Worm (Caenorhabditis elegans) whole organism, L1 larva: ENCODE results near the gene R10H1.1.
A peak's percentile ranks its signal among the peaks of the same experiment; 100 is the strongest.

ENCODE experiments used
- C04F5.9 ChIP-seq: sonication (generic microtip); optimal IDR thresholded peaks from 2 replicates; lab custom pipeline; 2016; ENCODE audit warnings: missing genetic modification characterization, missing compliant biosample characterization
- F16B12.6 ChIP-seq: fragments of 150-350 bp; optimal IDR thresholded peaks from 2 replicates; lab custom pipeline; 2014; ENCODE audit warnings: missing biosample characterization, missing genetic modification characterization
- Y116A8C.19 ChIP-seq: sonication (generic microtip); optimal IDR thresholded peaks from 2 replicates; lab custom pipeline; 2016; ENCODE audit warnings: missing compliant biosample characterization, missing genetic modification characterization, borderline replicate concordance
- alr-1 ChIP-seq: fragments of 200-800 bp; sonication (Bioruptor generic); optimal IDR thresholded peaks from 2 replicates; lab custom pipeline; 2018; ENCODE audit warnings: borderline replicate concordance, mild to moderate bottlenecking, missing genetic modification characterization, missing compliant biosample characterization
- aly-2 ChIP-seq: fragments of 150-350 bp; optimal IDR thresholded peaks from 2 replicates; lab custom pipeline; 2014; ENCODE audit warnings: missing biosample characterization, missing genetic modification characterization
- ama-1 ChIP-seq: fragments of 150-350 bp; optimal IDR thresholded peaks from 2 replicates; lab custom pipeline; 2014
- blmp-1 ChIP-seq: fragments of 150-350 bp; optimal IDR thresholded peaks from 2 replicates; lab custom pipeline; 2014; ENCODE audit warnings: missing biosample characterization, missing genetic modification characterization
- ceh-88 ChIP-seq: fragments of 200-800 bp; sonication (Bioruptor generic); IDR thresholded peaks from 2 replicates; pipeline ENCODE4 v1.3.6; 2022; ENCODE audit warnings: missing genetic modification characterization, missing compliant biosample characterization
- ceh-90 ChIP-seq: sonication (generic microtip); optimal IDR thresholded peaks from 2 replicates; lab custom pipeline; 2016; ENCODE audit warnings: missing genetic modification characterization, missing compliant biosample characterization
- ces-1 ChIP-seq: fragments of 150-350 bp; optimal IDR thresholded peaks from 2 replicates; lab custom pipeline; 2014; ENCODE audit warnings: missing biosample characterization, missing genetic modification reagents, missing genetic modification characterization
- dpl-1 ChIP-seq, 3 experiments: fragments of 150-350 bp in 2 of 3; sonication (generic microtip) in 1 of 3; optimal IDR thresholded peaks; 2 replicates each; lab custom pipeline; 2014 to 2017; ENCODE audit warnings: missing biosample characterization in 3 of 3, missing genetic modification characterization in 3 of 3, missing genetic modification reagents in 3 of 3
- dsc-1 ChIP-seq: sonication (generic microtip); optimal IDR thresholded peaks from 2 replicates; lab custom pipeline; 2016; ENCODE audit warnings: mild to moderate bottlenecking, missing genetic modification characterization, missing compliant biosample characterization
- efl-1 ChIP-seq, 4 experiments: fragments of 150-350 bp; optimal IDR thresholded peaks in 3 of 4; peaks in 1 of 4; 1 replicate in 1 of 4; 2 replicates in 3 of 4; lab custom pipeline; 2014; ENCODE audit warnings: missing biosample characterization in 2 of 4, missing genetic modification characterization in 2 of 4, missing genetic modification reagents in 2 of 4
- efl-3 ChIP-seq: fragments of 200-800 bp; sonication (Bioruptor generic); optimal IDR thresholded peaks from 2 replicates; lab custom pipeline; 2018; ENCODE audit warnings: mild to moderate bottlenecking, missing genetic modification characterization, missing compliant biosample characterization
- ets-5 ChIP-seq: fragments of 200-800 bp; sonication (Bioruptor generic); IDR thresholded peaks from 2 replicates; pipeline ENCODE4 v1.3.6; 2022; ENCODE audit warnings: missing genetic modification characterization, missing compliant biosample characterization
- fkh-10 ChIP-seq: sonication (generic microtip); optimal IDR thresholded peaks from 2 replicates; lab custom pipeline; 2017; ENCODE audit warnings: missing biosample characterization, missing genetic modification reagents, missing genetic modification characterization
- fkh-4 ChIP-seq: sonication (generic microtip); optimal IDR thresholded peaks from 2 replicates; lab custom pipeline; 2016; ENCODE audit warnings: missing compliant biosample characterization, missing genetic modification characterization, borderline replicate concordance
- fkh-8 ChIP-seq: sonication (generic microtip); optimal IDR thresholded peaks from 2 replicates; lab custom pipeline; 2016; ENCODE audit warnings: mild to moderate bottlenecking, missing genetic modification characterization, missing compliant biosample characterization
- fos-1 ChIP-seq: fragments of 150-350 bp; optimal IDR thresholded peaks from 2 replicates; lab custom pipeline; 2014; ENCODE audit warnings: missing biosample characterization, missing genetic modification characterization
- grh-1 ChIP-seq: fragments of 200-800 bp; sonication (Bioruptor generic); IDR thresholded peaks from 2 replicates; pipeline ENCODE4 v1.3.6; 2022; ENCODE audit warnings: missing genetic modification reagents, missing genetic modification characterization, missing compliant biosample characterization
- hlh-17 ChIP-seq: fragments of 200-800 bp; sonication (Bioruptor generic); optimal IDR thresholded peaks from 2 replicates; lab custom pipeline; 2018; ENCODE audit warnings: missing genetic modification characterization, mild to moderate bottlenecking, missing compliant biosample characterization, moderate library complexity, borderline replicate concordance
- hlh-4 ChIP-seq: sonication (generic microtip); optimal IDR thresholded peaks from 2 replicates; lab custom pipeline; 2016; ENCODE audit warnings: mild to moderate bottlenecking, missing genetic modification characterization, missing compliant biosample characterization
- hpl-2 ChIP-seq: fragments of 150-350 bp; optimal IDR thresholded peaks from 2 replicates; lab custom pipeline; 2014; ENCODE audit warnings: missing biosample characterization, missing genetic modification reagents, missing genetic modification characterization
- irx-1 ChIP-seq: sonication (generic microtip); optimal IDR thresholded peaks from 2 replicates; lab custom pipeline; 2016; ENCODE audit warnings: missing genetic modification characterization, missing compliant biosample characterization
- isw-1 ChIP-seq: fragments of 200-800 bp; sonication (Bioruptor generic); IDR thresholded peaks from 2 replicates; pipeline ENCODE4 v1.3.6; 2022; ENCODE audit warnings: missing genetic modification characterization, missing compliant biosample characterization
- jun-1 ChIP-seq: fragments of 150-350 bp; optimal IDR thresholded peaks from 2 replicates; lab custom pipeline; 2014; ENCODE audit warnings: missing biosample characterization, missing genetic modification reagents, missing genetic modification characterization
- lin-15B ChIP-seq: fragments of 150-350 bp; sonication (generic microtip); optimal IDR thresholded peaks from 3 replicates; lab custom pipeline; 2014; ENCODE audit warnings: missing biosample characterization, missing genetic modification characterization
- lin-35 ChIP-seq, 2 experiments: fragments of 150-350 bp; optimal IDR thresholded peaks; 2 replicates each; lab custom pipeline; 2014; ENCODE audit warnings: missing biosample characterization in 2 of 2, missing genetic modification characterization in 2 of 2, missing genetic modification reagents in 2 of 2
- mab-9 ChIP-seq: fragments of 200-800 bp; sonication (Bioruptor generic); IDR thresholded peaks from 2 replicates; pipeline ENCODE4 v1.3.6; 2022; ENCODE audit warnings: missing genetic modification reagents, missing genetic modification characterization, missing compliant biosample characterization
- mdl-1 ChIP-seq, 2 experiments: fragments of 150-350 bp; optimal IDR thresholded peaks; 2 replicates each; lab custom pipeline; 2014 to 2017; ENCODE audit warnings: missing biosample characterization in 2 of 2, missing genetic modification characterization in 2 of 2, inconsistent platforms in 1 of 2
- mef-2 ChIP-seq: fragments of 150-350 bp; optimal IDR thresholded peaks from 2 replicates; lab custom pipeline; 2014; ENCODE audit warnings: missing biosample characterization, missing genetic modification characterization
- mep-1 ChIP-seq: fragments of 150-350 bp; optimal IDR thresholded peaks from 2 replicates; lab custom pipeline; 2014; ENCODE audit warnings: missing biosample characterization, missing genetic modification characterization
- nhr-11 ChIP-seq: fragments of 150-350 bp; optimal IDR thresholded peaks from 2 replicates; lab custom pipeline; 2014; ENCODE audit warnings: missing biosample characterization, missing genetic modification characterization
- nhr-19 ChIP-seq: fragments of 200-800 bp; sonication (Bioruptor generic); conservative IDR thresholded peaks from 2 replicates; pipeline ENCODE4 v1.3.6; 2022; ENCODE audit warnings: missing genetic modification characterization, missing compliant biosample characterization
- nhr-20 ChIP-seq: sonication (generic microtip); optimal IDR thresholded peaks from 2 replicates; lab custom pipeline; 2016; ENCODE audit warnings: mild to moderate bottlenecking, missing genetic modification characterization, missing compliant biosample characterization
- nhr-28 ChIP-seq: fragments of 150-350 bp; optimal IDR thresholded peaks from 2 replicates; lab custom pipeline; 2014; ENCODE audit warnings: missing biosample characterization, missing genetic modification characterization
- nhr-84 ChIP-seq: sonication (generic microtip); optimal IDR thresholded peaks from 2 replicates; lab custom pipeline; 2017; ENCODE audit warnings: missing biosample characterization, missing genetic modification characterization
- nhr-85 ChIP-seq: sonication (generic microtip); peaks from one replicate; lab custom pipeline; 2016; ENCODE audit warnings: missing genetic modification characterization, inconsistent platforms, missing compliant biosample characterization
- pag-3 ChIP-seq: sonication (generic microtip); optimal IDR thresholded peaks from 2 replicates; lab custom pipeline; 2017; ENCODE audit warnings: missing genetic modification characterization, mild to moderate bottlenecking, missing compliant biosample characterization, antibody characterized with exemption, borderline replicate concordance; ENCODE audit not compliant: insufficient read depth
- pqm-1 ChIP-seq: sonication (generic microtip); optimal IDR thresholded peaks from 3 replicates; lab custom pipeline; 2017; ENCODE audit warnings: missing biosample characterization, missing genetic modification characterization
- rnt-1 ChIP-seq: sonication (generic microtip); optimal IDR thresholded peaks from 2 replicates; lab custom pipeline; 2016; ENCODE audit warnings: mild to moderate bottlenecking, missing genetic modification characterization, moderate library complexity, missing compliant biosample characterization
- sox-4 ChIP-seq: sonication (generic microtip); optimal IDR thresholded peaks from 2 replicates; lab custom pipeline; 2016; ENCODE audit warnings: missing genetic modification characterization, missing compliant biosample characterization
- tbx-2 ChIP-seq: sonication (generic microtip); optimal IDR thresholded peaks from 2 replicates; lab custom pipeline; 2016; ENCODE audit warnings: missing genetic modification characterization, missing compliant biosample characterization
- tlp-1 ChIP-seq: fragments of 150-350 bp; optimal IDR thresholded peaks from 2 replicates; lab custom pipeline; 2014; ENCODE audit warnings: missing biosample characterization, missing genetic modification characterization
- unc-30 ChIP-seq: sonication (generic microtip); optimal IDR thresholded peaks from 2 replicates; lab custom pipeline; 2017; ENCODE audit warnings: missing biosample characterization, missing genetic modification characterization
- unc-86 ChIP-seq: sonication (generic microtip); optimal IDR thresholded peaks from 2 replicates; lab custom pipeline; 2016; ENCODE audit warnings: missing genetic modification characterization, missing compliant biosample characterization
- vab-15 ChIP-seq: sonication (generic microtip); optimal IDR thresholded peaks from 2 replicates; lab custom pipeline; 2017; ENCODE audit warnings: missing genotype, mild to moderate bottlenecking, missing genetic modification characterization, missing compliant biosample characterization
- xbp-1 ChIP-seq: sonication (generic microtip); optimal IDR thresholded peaks from 2 replicates; lab custom pipeline; 2016; ENCODE audit warnings: missing genetic modification characterization, missing compliant biosample characterization
- zip-4 ChIP-seq: fragments of 200-800 bp; sonication (Bioruptor generic); optimal IDR thresholded peaks from 2 replicates; lab custom pipeline; 2018; ENCODE audit warnings: mild to moderate bottlenecking, missing genetic modification characterization, moderate library complexity, missing compliant biosample characterization
- ztf-11 ChIP-seq, 2 experiments: sonication (generic microtip); optimal IDR thresholded peaks; 2 replicates each; lab custom pipeline; 2016 to 2017; ENCODE audit warnings: missing genetic modification characterization in 2 of 2, missing biosample characterization in 1 of 2, missing compliant biosample characterization in 1 of 2

Gene R10H1.1

DNA sequence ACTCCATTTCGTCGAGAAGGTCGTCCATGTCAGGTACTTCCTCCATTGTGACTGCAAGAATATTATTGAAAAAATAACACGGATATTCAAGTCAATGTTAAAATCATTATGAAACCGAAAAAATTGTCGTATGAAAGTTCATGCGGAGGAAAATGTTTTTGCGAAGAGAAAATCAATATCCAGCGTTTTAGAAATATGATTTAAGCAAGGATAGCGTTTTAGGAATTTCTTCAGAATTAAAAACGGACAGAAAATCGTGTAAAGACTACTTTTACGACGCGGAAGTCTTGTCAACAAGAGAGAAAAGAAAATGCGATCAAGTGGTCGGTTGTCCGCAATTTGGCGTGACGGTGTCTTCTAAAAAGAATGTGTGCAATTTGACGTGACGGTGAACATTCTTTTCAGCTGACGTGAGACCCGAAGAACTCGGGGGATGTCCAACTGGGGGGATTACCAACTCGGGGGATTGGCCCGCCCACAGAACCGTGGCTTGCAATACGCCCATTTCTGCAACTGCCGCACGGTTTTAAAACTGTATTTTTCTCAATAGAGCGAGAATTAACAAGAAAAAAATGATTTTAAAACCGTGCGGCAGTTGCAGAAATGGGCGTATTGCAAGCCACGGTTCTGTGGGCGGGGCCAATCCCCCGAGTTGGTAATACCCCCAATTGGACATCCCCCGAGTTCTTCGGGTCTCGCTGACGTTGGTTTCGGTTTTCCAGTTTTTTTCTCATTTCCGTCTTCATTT, 15.6 kb upstream of the R10H1.1 start, which contains the start of the genes aka-1 and ubc-6 (continued):
- peak; percentile 57 for TF ChIP-seq sox-4 (tag; lab: Kevin White, UChicago)
- TF ChIP-seq ces-1 (GFP tag; lab: Kevin White, UChicago), result no peak
- TF ChIP-seq zip-4 (GFP tag; lab: Kevin White, UChicago), result peak; percentile 50
- peak; percentile 42 for TF ChIP-seq fos-1 (tag; lab: Kevin White, UChicago)
- peak; percentile 17 for TF ChIP-seq nhr-11 (tag; lab: Kevin White, UChicago)
- peak; percentile 83 for TF ChIP-seq rnt-1
- TF ChIP-seq unc-86 (tag; lab: Kevin White, UChicago), result peak; percentile 82
- no peak for TF ChIP-seq tlp-1 (tag; lab: Kevin White, UChicago)
- no peak for TF ChIP-seq hpl-2 (GFP tag; lab: Kevin White, UChicago)
- peak; percentile 61 for TF ChIP-seq lin-15B (tag; lab: Kevin White, UChicago)
- no peak for TF ChIP-seq fkh-4 (tag; lab: Kevin White, UChicago)
- TF ChIP-seq mef-2 (tag; lab: Kevin White, UChicago), result no peak
- no peak for TF ChIP-seq unc-30
- TF ChIP-seq lin-35 (GFP tag; optimal IDR thresholded peaks at IDR 0.05; lab: Kevin White, UChicago), result peak; percentile 70 to 84
- no peak for TF ChIP-seq nhr-84
- TF ChIP-seq dpl-1 (GFP tag; optimal IDR thresholded peaks at IDR 0.05; lab: Kevin White, UChicago), result peak; percentile 56 to 71 (median 67)
- TF ChIP-seq tbx-2, result peak; percentile 86
- TF ChIP-seq jun-1 (tag; lab: Kevin White, UChicago), result peak; percentile 78
- TF ChIP-seq isw-1 (GFP tag; lab: Robert Waterston, UW), result peak; percentile 84
- peak in 1 of 2 experiments; percentile 36 for TF ChIP-seq mdl-1 (tag; optimal IDR thresholded peaks at IDR 0.05; lab: Kevin White, UChicago)
- no peak for TF ChIP-seq ets-5 (GFP tag; lab: Robert Waterston, UW)
- peak in 1 of 2 experiments; percentile 70 for TF ChIP-seq ztf-11 (tag; optimal IDR thresholded peaks at IDR 0.05; lab: Kevin White, UChicago)
- peak; percentile 74 to 76 for TF ChIP-seq efl-1 (optimal IDR thresholded peaks at IDR 0.05; lab: Kevin White, UChicago)
- TF ChIP-seq efl-1 (GFP tag; optimal IDR thresholded peaks at IDR 0.05 in 1 of 2; lab: Kevin White, UChicago), result peak; percentile 67 to 96
- TF ChIP-seq pqm-1 (tag; lab: Kevin White, UChicago), result no peak
- TF ChIP-seq Y116A8C.19, result no peak
- TF ChIP-seq nhr-85 (tag; lab: Kevin White, UChicago), result peak; percentile 93
- TF ChIP-seq fkh-10 (GFP tag; lab: Kevin White, UChicago), result peak; percentile 58
- no peak for TF ChIP-seq ama-1
- TF ChIP-seq C04F5.9, result peak; percentile 35
- no peak for TF ChIP-seq nhr-28 (tag; lab: Kevin White, UChicago)
- TF ChIP-seq efl-3, result no peak
- TF ChIP-seq nhr-19 (GFP tag; lab: Robert Waterston, UW), result peak; percentile 92
- TF ChIP-seq vab-15, result no peak
- peak; percentile 84 for TF ChIP-seq mab-9
- peak; percentile 66 for TF ChIP-seq dsc-1 (tag; lab: Kevin White, UChicago)
- TF ChIP-seq mep-1 (tag; lab: Kevin White, UChicago), result peak; percentile 80
- peak; percentile 72 for TF ChIP-seq ceh-88 (GFP tag; lab: Robert Waterston, UW)
- peak; percentile 93 for TF ChIP-seq F16B12.6
- peak; percentile 81 for TF ChIP-seq xbp-1 (tag; lab: Kevin White, UChicago)
- TF ChIP-seq hlh-17 (GFP tag; lab: Kevin White, UChicago), result no peak
- TF ChIP-seq fkh-8 (tag; lab: Kevin White, UChicago), result peak; percentile 78
- TF ChIP-seq nhr-20 (tag; lab: Kevin White, UChicago), result peak; percentile 88
- no peak for TF ChIP-seq aly-2
- TF ChIP-seq irx-1 (tag; lab: Kevin White, UChicago), result peak; percentile 31
- no peak for TF ChIP-seq pag-3
- TF ChIP-seq grh-1 (GFP tag; lab: Robert Waterston, UW), result peak; percentile 90
- TF ChIP-seq hlh-4 (tag; lab: Kevin White, UChicago), result no peak
- TF ChIP-seq blmp-1, result peak; percentile 49
- TF ChIP-seq ceh-90, result no peak
- TF ChIP-seq alr-1 (tag; lab: Kevin White, UChicago), result no peak
